Worm (Caenorhabditis elegans) whole organism, midembryonic: ENCODE results near the gene str-181.

Experiments
- T22C8.4 ChIP-seq: fragments of 200-800 bp; sonication (Bioruptor generic); IDR thresholded peaks from 2 replicates; pipeline ENCODE4 v1.3.6; 2022; ENCODE audit warnings: missing genetic modification characterization, missing compliant biosample characterization
- cog-1 ChIP-seq: sonication (generic microtip); optimal IDR thresholded peaks from 2 replicates; lab custom pipeline; 2016; ENCODE audit warnings: missing genetic modification characterization, missing compliant biosample characterization
- flt-1 ChIP-seq: fragments of 200-800 bp; sonication (Bioruptor generic); IDR thresholded peaks from 2 replicates; pipeline ENCODE4 v1.3.6; 2022; ENCODE audit warnings: missing genetic modification characterization, missing compliant biosample characterization
- klf-2 ChIP-seq: fragments of 200-800 bp; sonication (Bioruptor generic); conservative IDR thresholded peaks from 2 replicates; pipeline ENCODE4 v1.3.6; 2022; ENCODE audit warnings: missing genetic modification reagents, missing genetic modification characterization, missing compliant biosample characterization
- med-1 ChIP-seq: sonication (generic microtip); optimal IDR thresholded peaks from 2 replicates; lab custom pipeline; 2017; ENCODE audit warnings: missing genetic modification characterization, mild to moderate bottlenecking, missing compliant biosample characterization, antibody characterized with exemption, missing genetic modification reagents; ENCODE audit not compliant: insufficient read depth
- ref-1 ChIP-seq: fragments of 200-800 bp; sonication (Bioruptor generic); conservative IDR thresholded peaks from 2 replicates; pipeline ENCODE4 v1.3.6; 2022; ENCODE audit warnings: missing genetic modification reagents, missing genetic modification characterization, missing compliant biosample characterization
- tab-1 ChIP-seq: fragments of 200-800 bp; sonication (Bioruptor generic); IDR thresholded peaks from 2 replicates; pipeline ENCODE4 v1.3.6; 2022; ENCODE audit warnings: missing genetic modification characterization, missing compliant biosample characterization
- ztf-23 ChIP-seq: fragments of 200-800 bp; sonication (Bioruptor generic); IDR thresholded peaks from 2 replicates; pipeline ENCODE4 v1.3.6; 2022; ENCODE audit warnings: missing genetic modification reagents, missing genetic modification characterization, missing compliant biosample characterization
- ztf-29 ChIP-seq: fragments of 200-800 bp; sonication (Bioruptor generic); IDR thresholded peaks from 2 replicates; pipeline ENCODE4 v1.3.6; 2022; ENCODE audit warnings: missing genetic modification reagents, missing genetic modification characterization, missing compliant biosample characterization

The str-181 gene

DNA sequence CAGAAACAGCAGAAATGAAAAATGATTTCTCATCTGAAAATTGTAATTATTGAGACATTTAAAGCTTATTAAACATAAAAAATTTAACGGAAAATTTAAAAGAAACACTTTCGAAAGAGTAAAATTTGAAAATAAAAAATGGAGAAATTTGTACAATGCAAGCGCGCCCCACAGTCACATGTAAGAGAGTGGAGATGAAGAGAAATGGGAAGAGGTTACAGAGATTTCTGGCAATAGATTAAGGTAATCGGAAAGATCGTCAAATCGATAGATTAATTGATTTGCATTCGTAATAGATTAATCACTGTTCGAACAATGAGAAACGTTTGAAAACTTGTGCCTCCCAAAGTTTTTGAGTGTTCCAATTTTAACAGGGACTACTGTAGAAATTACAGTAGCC lies 28.9 kb upstream of the str-181 start, which contains the start of gene C15C8.4:
Gene C15C8.4 (minus strand): TSS at position 33 of the 400 bp plus-strand sequence.
- TF ChIP-seq tab-1 (GFP tag; lab: Robert Waterston, UW) (no peak), klf-2 (no peak), ztf-29 (GFP tag; lab: Robert Waterston, UW) (no peak), cog-1 (tag; lab: Kevin White, UChicago) (no peak), med-1 (GFP tag; lab: Kevin White, UChicago) (no peak), ztf-23 (GFP tag; lab: Robert Waterston, UW) (no peak), ref-1 (GFP tag; lab: Robert Waterston, UW) (no peak), T22C8.4 (no peak), flt-1 (GFP tag; lab: Robert Waterston, UW) (no peak)

DNA sequence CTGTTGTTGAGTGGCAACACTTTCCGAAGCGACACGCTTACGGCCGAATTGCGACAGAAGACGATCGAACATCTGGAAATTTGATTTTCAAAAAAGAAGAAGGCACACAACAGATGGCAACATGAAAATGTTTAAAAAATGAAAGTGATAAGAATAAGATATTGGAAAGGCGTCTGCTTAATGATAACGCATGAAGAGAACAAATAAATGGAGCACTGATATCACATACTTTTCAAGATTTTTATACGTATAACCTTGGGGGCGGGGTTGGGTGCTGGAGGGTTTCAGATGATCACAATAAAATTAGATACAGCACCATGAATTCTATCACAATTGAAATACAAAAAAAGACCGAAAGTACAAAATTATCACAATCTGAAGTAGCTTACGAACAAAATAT lies 26.5 kb upstream of the str-181 start, which contains the start of gene C15C8.7:
Gene C15C8.7 (minus strand): TSS at position 72 of the 400 bp plus-strand sequence.
- TF ChIP-seq klf-2: no peak
- TF ChIP-seq T22C8.4: no peak
- no peak for TF ChIP-seq ztf-23 (GFP tag; lab: Robert Waterston, UW)
- no peak for TF ChIP-seq ref-1 (GFP tag; lab: Robert Waterston, UW)
- no peak for TF ChIP-seq flt-1 (GFP tag; lab: Robert Waterston, UW)
- TF ChIP-seq ztf-29 (GFP tag; lab: Robert Waterston, UW): no peak
- TF ChIP-seq tab-1 (GFP tag; lab: Robert Waterston, UW): no peak
- TF ChIP-seq med-1 (GFP tag; lab: Kevin White, UChicago): no peak
- no peak for TF ChIP-seq cog-1 (tag; lab: Kevin White, UChicago)

DNA sequence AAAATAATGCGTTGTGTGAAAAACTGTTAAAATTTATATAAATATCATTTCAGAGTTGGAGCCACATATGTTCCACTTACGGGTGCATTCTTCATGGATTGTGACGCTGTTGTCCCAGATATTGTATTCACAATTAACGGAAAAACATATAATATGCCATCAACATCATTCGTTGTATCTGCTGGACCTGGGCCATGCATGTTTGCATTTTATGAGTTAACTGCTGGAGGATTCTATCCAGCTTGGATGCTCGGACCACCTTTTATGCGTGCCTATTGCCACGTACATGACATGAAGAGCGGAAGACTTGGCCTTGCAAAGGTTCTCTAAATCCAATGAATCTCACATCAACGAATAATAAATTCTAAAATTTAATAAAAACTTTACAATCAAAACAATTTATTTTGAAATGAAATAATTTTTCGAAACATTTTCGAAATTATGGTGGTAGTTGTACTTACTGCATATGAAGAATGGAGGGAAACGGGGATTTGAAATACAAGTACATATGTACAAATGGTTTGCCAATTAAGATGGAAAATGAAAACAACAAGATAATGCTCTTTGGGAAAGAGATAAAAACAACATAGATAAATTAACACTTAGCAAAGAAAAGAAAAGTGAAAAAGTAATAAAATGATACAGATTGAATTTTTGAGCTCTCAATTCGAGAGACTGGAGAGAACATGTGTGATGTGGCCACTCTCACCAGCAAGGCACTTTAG lies 25.4 kb upstream of the str-181 start:
- no peak for TF ChIP-seq klf-2
- no peak for TF ChIP-seq ztf-23 (GFP tag; lab: Robert Waterston, UW)
- no peak for TF ChIP-seq ref-1 (GFP tag; lab: Robert Waterston, UW)
- no peak for TF ChIP-seq cog-1 (tag; lab: Kevin White, UChicago)

DNA sequence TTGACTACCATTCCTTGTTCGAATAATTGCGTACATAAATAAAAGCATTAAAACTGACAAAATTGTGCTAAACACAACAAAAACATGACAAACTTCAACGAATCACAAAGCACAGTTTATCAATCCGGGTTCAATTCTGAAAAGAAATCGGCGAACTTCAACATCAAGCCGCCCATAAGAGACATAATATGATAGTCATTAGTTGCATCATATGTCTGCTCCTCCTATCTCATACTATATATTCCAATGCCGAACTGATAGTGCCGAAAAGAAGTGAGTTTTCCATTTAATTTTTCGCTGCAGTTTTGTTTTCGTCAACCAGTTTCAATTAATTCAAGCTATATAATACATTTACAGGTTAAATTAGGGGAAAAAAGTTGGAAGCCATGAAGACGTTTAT lies 23.2 kb upstream of the str-181 start, which contains the start of gene hrg-7:
Gene hrg-7 (plus strand): TSS at position 358 of the 400 bp plus-strand sequence.
- TF ChIP-seq ztf-23 (GFP tag; lab: Robert Waterston, UW): no peak
- TF ChIP-seq cog-1 (tag; lab: Kevin White, UChicago): no peak
- TF ChIP-seq tab-1 (GFP tag; lab: Robert Waterston, UW): no peak
- TF ChIP-seq ztf-29 (GFP tag; lab: Robert Waterston, UW): no peak
- no peak for TF ChIP-seq med-1 (GFP tag; lab: Kevin White, UChicago)
- TF ChIP-seq flt-1 (GFP tag; lab: Robert Waterston, UW): no peak
- no peak for TF ChIP-seq T22C8.4
- TF ChIP-seq klf-2: no peak
- TF ChIP-seq ref-1 (GFP tag; lab: Robert Waterston, UW): no peak

DNA sequence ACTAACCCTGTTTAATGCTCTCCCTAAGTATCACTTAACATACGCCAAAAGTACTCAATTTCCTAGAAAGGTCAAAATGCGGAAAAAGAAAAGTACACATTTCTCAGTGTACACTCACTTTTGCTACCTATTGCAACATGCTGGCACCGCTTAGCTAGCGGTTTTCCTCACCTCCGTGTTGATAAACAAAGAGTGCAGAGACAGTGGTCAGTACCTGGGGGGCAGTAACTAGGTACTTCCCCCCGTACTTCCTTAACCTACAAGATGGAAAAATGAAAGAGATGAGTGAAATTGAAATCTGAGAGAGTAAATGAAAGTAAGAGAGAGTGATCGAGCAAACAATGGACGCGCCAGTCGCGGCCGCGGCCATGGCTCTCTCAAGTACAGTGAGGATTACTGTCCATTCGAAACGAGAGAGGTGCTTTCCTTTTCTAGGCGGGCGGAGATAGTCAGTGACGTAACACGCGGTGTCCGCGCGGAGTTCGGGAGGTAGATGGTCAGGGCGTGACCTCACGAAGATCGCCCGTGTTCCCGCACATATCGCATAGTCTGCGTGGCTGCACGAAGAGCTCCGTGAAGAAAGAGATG lies 17.7 kb upstream of the str-181 start, which contains the start of gene cky-1:
Gene cky-1 (plus strand): TSS at position 538 of the 588 bp plus-strand sequence.
- no peak for TF ChIP-seq ref-1 (GFP tag; lab: Robert Waterston, UW)
- no peak for TF ChIP-seq ztf-29 (GFP tag; lab: Robert Waterston, UW)
- TF ChIP-seq flt-1 (GFP tag; lab: Robert Waterston, UW): no peak
- TF ChIP-seq T22C8.4: no peak
- TF ChIP-seq med-1 (GFP tag; lab: Kevin White, UChicago): no peak
- TF ChIP-seq klf-2: no peak
- TF ChIP-seq cog-1 (tag; lab: Kevin White, UChicago): no peak
- no peak for TF ChIP-seq tab-1 (GFP tag; lab: Robert Waterston, UW)
- TF ChIP-seq ztf-23 (GFP tag; lab: Robert Waterston, UW): no peak

DNA sequence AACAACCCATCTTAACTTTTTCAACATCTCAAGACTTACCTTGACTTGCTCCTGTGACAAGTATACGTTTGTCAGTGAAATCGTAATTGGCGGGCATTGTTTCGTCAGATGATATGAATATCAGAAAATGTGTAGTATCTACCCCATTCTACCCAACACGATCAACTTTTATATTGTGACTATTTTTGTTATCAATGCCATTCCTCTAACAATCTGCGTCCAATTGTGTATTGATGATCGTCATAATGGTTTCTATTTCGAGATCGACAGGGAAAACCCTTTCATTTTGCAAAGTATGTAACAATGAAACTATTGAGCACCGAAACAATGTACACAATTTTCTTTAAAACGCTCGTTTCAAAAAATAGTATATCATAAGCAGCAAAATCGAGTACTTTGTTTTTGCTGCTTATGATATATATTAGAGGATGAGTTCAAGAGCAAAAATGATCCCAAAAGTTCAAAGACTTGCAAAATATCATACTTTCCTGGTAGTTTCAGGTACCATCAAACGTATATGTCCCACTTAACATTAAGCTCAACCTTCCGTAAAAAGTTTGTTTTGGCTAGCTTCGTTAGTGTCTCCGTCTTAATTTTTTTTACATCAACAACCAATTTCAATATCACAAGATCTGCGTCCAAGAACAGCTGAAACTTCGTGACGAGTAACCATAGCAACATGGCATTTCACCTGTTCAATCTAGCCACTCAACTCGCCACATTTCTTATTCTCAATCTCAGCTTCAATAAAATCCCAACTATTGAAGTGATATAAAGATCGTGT lies 15.1 kb upstream of the str-181 start, which contains the start of the genes dhs-21 and xbx-9:
Gene dhs-21 (minus strand): TSS at position 181 of the 784 bp plus-strand sequence.
Gene xbx-9 (plus strand): TSS at position 734 of the 784 bp plus-strand sequence.
- TF ChIP-seq ztf-29 (GFP tag; lab: Robert Waterston, UW) (no peak), tab-1 (GFP tag; lab: Robert Waterston, UW) (no peak), ztf-23 (GFP tag; lab: Robert Waterston, UW) (no peak), klf-2 (no peak), flt-1 (GFP tag; lab: Robert Waterston, UW) (no peak), med-1 (GFP tag; lab: Kevin White, UChicago) (no peak), cog-1 (tag; lab: Kevin White, UChicago) (no peak), ref-1 (GFP tag; lab: Robert Waterston, UW) (no peak), T22C8.4 (no peak)

DNA sequence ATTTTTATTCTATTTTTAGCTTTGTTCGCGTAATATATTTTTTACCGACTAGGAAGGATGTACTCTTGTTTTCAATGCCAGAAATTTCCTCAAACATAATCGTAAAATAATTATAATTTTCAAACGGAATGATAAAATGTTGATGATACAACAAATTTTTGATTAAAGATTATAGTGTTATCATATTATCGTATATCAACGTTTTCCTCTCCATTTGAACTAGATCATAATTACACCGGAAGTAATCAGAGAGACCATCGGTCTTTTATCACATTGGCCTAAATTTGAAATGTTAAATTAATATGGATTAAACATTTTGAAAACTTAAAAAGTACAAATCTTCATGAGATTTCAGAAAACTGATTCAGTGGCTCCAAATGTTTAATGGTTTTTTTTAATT lies 14.2 kb upstream of the str-181 start:
- TF ChIP-seq med-1 (GFP tag; lab: Kevin White, UChicago) (no peak), klf-2 (no peak), cog-1 (tag; lab: Kevin White, UChicago) (no peak), T22C8.4 (no peak), tab-1 (GFP tag; lab: Robert Waterston, UW) (no peak), ztf-29 (GFP tag; lab: Robert Waterston, UW) (no peak), ztf-23 (GFP tag; lab: Robert Waterston, UW) (no peak), ref-1 (GFP tag; lab: Robert Waterston, UW) (no peak), flt-1 (GFP tag; lab: Robert Waterston, UW) (no peak)

DNA sequence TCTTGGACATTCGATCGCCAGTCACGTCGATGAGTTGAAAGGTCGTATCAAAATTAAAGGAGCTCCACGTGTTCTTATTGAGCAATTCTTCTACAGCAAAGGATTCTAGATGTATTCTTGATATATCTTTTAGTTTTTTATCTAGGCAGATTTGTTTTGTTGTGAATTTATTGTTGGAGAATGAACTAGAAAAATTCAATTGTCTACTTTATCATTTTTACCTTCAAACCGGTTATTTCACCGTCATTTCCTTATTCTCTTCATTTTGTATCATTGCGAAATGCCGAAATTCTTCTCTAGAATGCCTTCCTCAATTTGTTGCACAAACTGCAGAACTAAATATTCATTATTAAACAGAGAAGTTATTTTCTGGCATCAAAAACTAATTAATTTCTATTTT lies 10.7 kb upstream of the str-181 start, which contains the start of gene R11D1.10:
Gene R11D1.10 (plus strand): TSS at position 301 of the 400 bp plus-strand sequence.
- TF ChIP-seq T22C8.4 (no peak), klf-2 (no peak), ztf-23 (GFP tag; lab: Robert Waterston, UW) (no peak), cog-1 (tag; lab: Kevin White, UChicago) (no peak), flt-1 (GFP tag; lab: Robert Waterston, UW) (no peak), tab-1 (GFP tag; lab: Robert Waterston, UW) (no peak), ztf-29 (GFP tag; lab: Robert Waterston, UW) (no peak), med-1 (GFP tag; lab: Kevin White, UChicago) (no peak), ref-1 (GFP tag; lab: Robert Waterston, UW) (no peak)
